Worm (Caenorhabditis elegans): Measurements from ENCODE around the gene plp-2.
A peak's percentile ranks its signal among the peaks of the same experiment; 100 is the strongest.

plp-2 gene

DNA sequence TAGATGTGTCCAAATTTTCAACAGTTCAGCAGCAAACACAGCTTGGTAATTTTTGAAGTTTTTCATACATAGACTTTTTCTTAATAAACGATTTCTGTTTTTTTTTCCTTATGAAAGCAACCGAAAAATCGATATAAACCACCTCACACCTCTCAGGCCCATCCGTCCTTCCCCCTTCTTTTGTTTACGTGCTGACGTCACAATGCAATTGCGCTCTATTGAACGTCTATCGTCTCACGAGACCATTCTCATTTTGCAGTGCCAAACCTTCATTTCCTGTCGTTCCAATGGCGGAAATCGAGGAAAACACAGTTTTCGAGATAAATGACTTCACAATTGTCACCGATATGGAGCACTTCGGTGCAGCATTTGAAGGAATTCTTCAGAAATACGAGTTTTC lies 670 bp upstream of the plp-2 start, which contains the start of gene rbg-1 (continued):
- TF ChIP-seq fkh-10 (GFP tag; optimal IDR thresholded peaks at IDR 0.05) (no peak), ceh-18 (tag; optimal IDR thresholded peaks at IDR 0.05) (peak; percentile 42), Y22D7AL.16 (tag; optimal IDR thresholded peaks at IDR 0.05) (no peak), ceh-6 (GFP tag; optimal IDR thresholded peaks at IDR 0.05) (no peak)

ce11 chrX:14979388-14979787 lies 3.2 kb downstream of the plp-2 start, which contains the start of gene emre-1:
TSS of gene emre-1 (plus strand) at chrX:14979688.
- TF ChIP-seq T23F11.4 (GFP tag; optimal IDR thresholded peaks at IDR 0.05) = no peak

DNA sequence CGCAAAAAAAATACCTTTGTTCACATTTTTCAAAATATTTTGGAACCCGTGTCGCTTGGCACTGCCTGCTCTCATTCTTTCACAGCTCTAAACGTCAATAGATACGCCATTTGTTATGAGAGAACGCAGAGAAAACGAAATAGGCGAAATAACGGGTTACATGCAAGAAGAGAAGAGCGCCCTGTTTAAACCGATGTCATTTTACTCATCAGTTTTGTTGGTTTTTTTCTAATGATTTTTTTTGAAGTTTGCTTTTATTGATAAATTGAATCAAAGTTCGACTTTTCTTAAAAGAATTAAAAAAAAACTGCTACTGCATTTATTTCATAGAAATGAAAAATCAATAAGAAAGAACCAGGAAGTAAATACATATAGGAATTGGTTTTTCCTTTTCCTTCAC lies 3.8 kb downstream of the plp-2 start:
- TF ChIP-seq unc-42 (tag; optimal IDR thresholded peaks at IDR 0.05) (no peak), nfya-1 (tag; optimal IDR thresholded peaks at IDR 0.05) (peak; percentile 3), sox-4 (tag; optimal IDR thresholded peaks at IDR 0.05) (no peak)

ce11 chrX:14976840-14977534 lies 5.6 kb downstream of the plp-2 start:
- TF ChIP-seq ahr-1 (tag; optimal IDR thresholded peaks at IDR 0.05) (no peak), hlh-8 (tag; optimal IDR thresholded peaks at IDR 0.05) (no peak), unc-42 (tag; optimal IDR thresholded peaks at IDR 0.05) (peak; percentile 81), ama-1 (optimal IDR thresholded peaks at IDR 0.05) (no peak), lim-6 (tag; optimal IDR thresholded peaks at IDR 0.05) (no peak)

DNA sequence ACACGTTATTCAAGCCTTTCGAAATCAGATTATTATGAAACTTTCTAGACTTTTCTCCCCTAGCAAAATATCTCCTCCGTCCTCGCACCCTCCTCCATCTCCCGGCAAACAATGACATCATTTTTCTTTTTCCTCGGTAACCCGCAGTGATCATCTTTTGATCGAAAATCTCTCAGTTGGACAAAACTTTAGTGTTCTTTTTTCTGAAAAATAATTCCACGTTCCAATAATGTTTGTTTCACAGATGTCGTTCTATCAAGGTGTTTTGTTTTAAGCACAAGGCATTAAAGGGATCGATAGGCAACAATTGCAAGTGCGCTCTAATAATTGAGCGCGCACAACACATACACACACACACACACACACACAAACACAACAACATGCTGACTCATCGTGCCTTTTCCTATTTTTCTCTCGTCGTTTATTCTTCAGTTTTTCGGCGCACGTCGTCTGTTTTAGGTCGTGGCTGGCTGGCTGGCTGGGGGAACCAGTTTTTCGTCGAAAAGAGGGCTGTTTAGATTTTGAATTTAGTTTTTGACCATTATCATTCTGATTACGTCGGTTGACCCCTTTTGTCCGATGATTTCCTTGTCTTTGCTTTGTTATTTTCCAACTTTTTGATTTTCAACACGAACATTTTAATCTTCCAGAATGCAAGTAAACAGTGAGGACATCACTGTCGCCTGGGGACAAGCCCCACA lies 7.0 kb downstream of the plp-2 start, which contains the start of gene F20D1.3:
F20D1.3 (plus strand) TSS at position 651 of the 701 bp plus-strand sequence.
- peak; percentile 71 for TF ChIP-seq ceh-31 (tag; optimal IDR thresholded peaks at IDR 0.05)
- no peak for TF ChIP-seq fkh-10 (GFP tag; optimal IDR thresholded peaks at IDR 0.05)
- TF ChIP-seq dve-1 (tag; optimal IDR thresholded peaks at IDR 0.05) = peak; percentile 18
- TF ChIP-seq eyg-1 (tag; optimal IDR thresholded peaks at IDR 0.05) = no peak
- no peak for TF ChIP-seq mec-3 (tag; optimal IDR thresholded peaks at IDR 0.05; ENCODE audit: borderline replicate concordance)
- no peak for TF ChIP-seq pros-1 (tag; optimal IDR thresholded peaks at IDR 0.05)
- TF ChIP-seq pha-2 (tag; optimal IDR thresholded peaks at IDR 0.05) = no peak
- no peak for TF ChIP-seq ahr-1 (tag; optimal IDR thresholded peaks at IDR 0.05)
- TF ChIP-seq C38D4.7 (GFP tag; optimal IDR thresholded peaks at IDR 0.05) = no peak
- no peak for TF ChIP-seq fkh-6 (tag; optimal IDR thresholded peaks at IDR 0.05)
- TF ChIP-seq ceh-48 (tag; optimal IDR thresholded peaks at IDR 0.05) = peak; percentile 50
- TF ChIP-seq nhr-11 (tag; optimal IDR thresholded peaks at IDR 0.05) = no peak
- no peak for TF ChIP-seq ceh-2 (tag; optimal IDR thresholded peaks at IDR 0.05)
- TF ChIP-seq ceh-9 (tag; optimal IDR thresholded peaks at IDR 0.05) = no peak
- TF ChIP-seq ceh-18 (tag; optimal IDR thresholded peaks at IDR 0.05) = peak; percentile 53
- TF ChIP-seq ets-4 (tag; optimal IDR thresholded peaks at IDR 0.05) = no peak
- no peak for TF ChIP-seq fax-1 (tag; optimal IDR thresholded peaks at IDR 0.05)
- peak; percentile 25 for TF ChIP-seq nfya-1 (tag; optimal IDR thresholded peaks at IDR 0.05)
- no peak for TF ChIP-seq ceh-22 (tag; optimal IDR thresholded peaks at IDR 0.05)
- TF ChIP-seq pat-9 (tag; optimal IDR thresholded peaks at IDR 0.05) = no peak
- peak; percentile 61 for TF ChIP-seq unc-55 (GFP tag; optimal IDR thresholded peaks at IDR 0.05)
- TF ChIP-seq tbx-2 (tag; optimal IDR thresholded peaks at IDR 0.05) = peak; percentile 53
- peak; percentile 28 for TF ChIP-seq hlh-13 (GFP tag; optimal IDR thresholded peaks at IDR 0.05)
- TF ChIP-seq ref-2 (tag; optimal IDR thresholded peaks at IDR 0.05) = peak; percentile 67
- peak; percentile 84 for TF ChIP-seq unc-42 (tag; optimal IDR thresholded peaks at IDR 0.05)
- no peak for TF ChIP-seq nhr-232 (tag; optimal IDR thresholded peaks at IDR 0.05)

Data from whole organism, late embryonic.